Fruit fly (Drosophila melanogaster) whole organism, prepupa: ENCODE measurements around the gene CG31156.

ENCODE experiments used
- CG10631 ChIP-seq: fragments of 200-800 bp; sonication (Bioruptor generic); optimal IDR thresholded peaks from 2 replicates; lab custom pipeline; 2016; ENCODE audit warnings: missing biosample characterization, missing genetic modification characterization
- CG10669 ChIP-seq: fragments of 200-800 bp; sonication (Bioruptor generic); optimal IDR thresholded peaks from 3 replicates; lab custom pipeline; 2018; ENCODE audit warnings: missing biosample characterization, mild to moderate bottlenecking, missing genetic modification characterization, moderate library complexity
- CG11294 ChIP-seq: fragments of 200-800 bp; sonication (Bioruptor generic); IDR thresholded peaks from 2 replicates; pipeline ENCODE4 v1.3.6; 2022; ENCODE audit warnings: missing biosample characterization, missing genetic modification characterization
- CG11902 ChIP-seq: fragments of 200-800 bp; sonication (Bioruptor generic); optimal IDR thresholded peaks from 3 replicates; lab custom pipeline; 2016; ENCODE audit warnings: missing biosample characterization, missing genetic modification characterization
- CG15336 ChIP-seq: fragments of 200-800 bp; sonication (Bioruptor generic); IDR thresholded peaks from 2 replicates; pipeline ENCODE4 v1.3.6; 2022; ENCODE audit warnings: missing biosample characterization, missing genetic modification characterization
- CG1621 ChIP-seq: fragments of 200-800 bp; sonication (Bioruptor generic); optimal IDR thresholded peaks from 3 replicates; lab custom pipeline; 2018; ENCODE audit warnings: missing biosample characterization, mild to moderate bottlenecking, missing genetic modification characterization
- CG3032 ChIP-seq: fragments of 200-800 bp; optimal IDR thresholded peaks from 2 replicates; lab custom pipeline; 2019; ENCODE audit warnings: missing biosample characterization, mild to moderate bottlenecking, missing genetic modification characterization, moderate library complexity
- CG31627 ChIP-seq: fragments of 200-800 bp; sonication (Bioruptor generic); optimal IDR thresholded peaks from 3 replicates; lab custom pipeline; 2016; ENCODE audit warnings: missing biosample characterization, missing genetic modification characterization
- CG34406 ChIP-seq: fragments of 200-800 bp; sonication (Bioruptor generic); optimal IDR thresholded peaks from 3 replicates; lab custom pipeline; 2016; ENCODE audit warnings: missing biosample characterization, missing genetic modification characterization
- CG3919 ChIP-seq: fragments of 200-800 bp; sonication (Bioruptor generic); optimal IDR thresholded peaks from 3 replicates; lab custom pipeline; 2016; ENCODE audit warnings: missing biosample characterization, missing genetic modification characterization
- CG6163 ChIP-seq: fragments of 200-800 bp; sonication (Bioruptor generic); IDR thresholded peaks from 3 replicates; pipeline ENCODE4 v1.3.6; 2022; ENCODE audit warnings: missing biosample characterization, missing genetic modification characterization
- CG6276 ChIP-seq: fragments of 200-800 bp; sonication (Bioruptor generic); optimal IDR thresholded peaks from 2 replicates; lab custom pipeline; 2017; ENCODE audit warnings: missing biosample characterization, mild to moderate bottlenecking, missing genetic modification characterization
- CG6808 ChIP-seq: fragments of 200-800 bp; sonication (Bioruptor generic); optimal IDR thresholded peaks from 3 replicates; lab custom pipeline; 2017; ENCODE audit warnings: missing biosample characterization, missing genetic modification characterization, mild to moderate bottlenecking, moderate library complexity, missing genetic modification reagents
- CG6854 ChIP-seq: fragments of 200-800 bp; sonication (Bioruptor generic); optimal IDR thresholded peaks from 2 replicates; lab custom pipeline; 2017; ENCODE audit warnings: missing biosample characterization, mild to moderate bottlenecking, missing genetic modification characterization
- CG8119 ChIP-seq: fragments of 200-800 bp; sonication (Bioruptor generic); IDR thresholded peaks from 3 replicates; pipeline ENCODE4 v1.3.6; 2022; ENCODE audit warnings: missing biosample characterization, missing genetic modification characterization
- CG8319 ChIP-seq: fragments of 200-800 bp; sonication (Bioruptor generic); optimal IDR thresholded peaks from 3 replicates; lab custom pipeline; 2016; ENCODE audit warnings: missing biosample characterization, missing genetic modification characterization
- CG8632 ChIP-seq: fragments of 200-800 bp; sonication (Bioruptor generic); optimal IDR thresholded peaks from 3 replicates; lab custom pipeline; 2016; ENCODE audit warnings: missing biosample characterization, missing genetic modification characterization
- CG9139 ChIP-seq: fragments of 200-800 bp; sonication (Bioruptor generic); optimal IDR thresholded peaks from 3 replicates; lab custom pipeline; 2017; ENCODE audit warnings: missing biosample characterization, mild to moderate bottlenecking, missing genetic modification characterization
- Eip75B ChIP-seq: fragments of 200-800 bp; sonication (Bioruptor generic); optimal IDR thresholded peaks from 3 replicates; lab custom pipeline; 2016; ENCODE audit warnings: missing biosample characterization, missing genetic modification characterization
- Eip78C ChIP-seq: fragments of 200-800 bp; sonication (Bioruptor generic); peaks from one replicate; lab custom pipeline; 2016; ENCODE audit warnings: missing biosample characterization, missing genetic modification characterization
- Eip93F ChIP-seq: fragments of 200-800 bp; sonication (Bioruptor generic); optimal IDR thresholded peaks from 2 replicates; lab custom pipeline; 2016; ENCODE audit warnings: missing biosample characterization, mild to moderate bottlenecking, missing genetic modification characterization
- Ets21C ChIP-seq: fragments of 200-800 bp; sonication (Bioruptor generic); optimal IDR thresholded peaks from 3 replicates; lab custom pipeline; 2016; ENCODE audit warnings: missing biosample characterization, missing genetic modification characterization
- Ets96B ChIP-seq: fragments of 200-800 bp; optimal IDR thresholded peaks from 2 replicates; lab custom pipeline; 2019; ENCODE audit warnings: missing biosample characterization, mild to moderate bottlenecking, missing genetic modification characterization, moderate library complexity
- Hr39 ChIP-seq: fragments of 200-800 bp; sonication (Bioruptor generic); optimal IDR thresholded peaks from 2 replicates; lab custom pipeline; 2016; ENCODE audit warnings: missing biosample characterization, missing genetic modification characterization
- Hr4 ChIP-seq: fragments of 200-800 bp; sonication (Bioruptor generic); optimal IDR thresholded peaks from 3 replicates; lab custom pipeline; 2016; ENCODE audit warnings: missing biosample characterization, missing genetic modification characterization
- Lpt ChIP-seq: fragments of 200-800 bp; sonication (Bioruptor generic); optimal IDR thresholded peaks from 3 replicates; lab custom pipeline; 2016; ENCODE audit warnings: missing biosample characterization, missing genetic modification characterization
- Sox14 ChIP-seq: fragments of 200-800 bp; sonication (Bioruptor generic); optimal IDR thresholded peaks from 3 replicates; lab custom pipeline; 2016; ENCODE audit warnings: missing biosample characterization, missing genetic modification characterization
- Sox15 ChIP-seq: fragments of 200-800 bp; sonication (Bioruptor generic); optimal IDR thresholded peaks from 3 replicates; lab custom pipeline; 2016; ENCODE audit warnings: missing biosample characterization, missing genetic modification characterization
- cyc ChIP-seq: fragments of 200-800 bp; sonication (Bioruptor generic); optimal IDR thresholded peaks from 3 replicates; lab custom pipeline; 2016; ENCODE audit warnings: missing biosample characterization, missing genetic modification characterization
- dsx ChIP-seq: fragments of 200-800 bp; optimal IDR thresholded peaks from 3 replicates; lab custom pipeline; 2019; ENCODE audit warnings: missing biosample characterization, mild to moderate bottlenecking, missing genetic modification characterization, moderate library complexity; ENCODE audit not compliant: poor library complexity, severe bottlenecking
- eg ChIP-seq: fragments of 200-800 bp; sonication (Bioruptor generic); IDR thresholded peaks from 3 replicates; pipeline ENCODE4 v1.3.6; 2022; ENCODE audit warnings: missing biosample characterization, missing genetic modification characterization
- esn ChIP-seq: fragments of 200-800 bp; sonication (Bioruptor generic); optimal IDR thresholded peaks from 2 replicates; lab custom pipeline; 2016; ENCODE audit warnings: missing biosample characterization, mild to moderate bottlenecking, missing genetic modification characterization, moderate library complexity
- fd59A ChIP-seq: fragments of 200-800 bp; sonication (Bioruptor generic); optimal IDR thresholded peaks from 2 replicates; lab custom pipeline; 2017; ENCODE audit warnings: missing biosample characterization, mild to moderate bottlenecking, missing genetic modification characterization, missing genetic modification reagents
- fkh ChIP-seq: fragments of 200-800 bp; sonication (Bioruptor generic); optimal IDR thresholded peaks from 3 replicates; lab custom pipeline; 2017; ENCODE audit warnings: missing biosample characterization, mild to moderate bottlenecking, missing genetic modification characterization, moderate library complexity
- lz ChIP-seq: fragments of 200-800 bp; sonication (Bioruptor generic); optimal IDR thresholded peaks from 3 replicates; lab custom pipeline; 2016; ENCODE audit warnings: missing biosample characterization, missing genetic modification characterization
- net ChIP-seq: fragments of 200-800 bp; sonication (Bioruptor generic); optimal IDR thresholded peaks from 3 replicates; lab custom pipeline; 2016; ENCODE audit warnings: missing biosample characterization, missing genetic modification characterization
- salr ChIP-seq, 2 experiments: fragments of 200-800 bp; sonication (Bioruptor generic); optimal IDR thresholded peaks; 3 replicates each; lab custom pipeline; 2016 to 2018; ENCODE audit warnings: missing biosample characterization in 2 of 2, missing genetic modification characterization in 2 of 2, mild to moderate bottlenecking in 1 of 2
- spab ChIP-seq: fragments of 200-800 bp; sonication (Bioruptor generic); optimal IDR thresholded peaks from 2 replicates; lab custom pipeline; 2017; ENCODE audit warnings: missing biosample characterization, mild to moderate bottlenecking, missing genetic modification characterization, missing genetic modification reagents
- ss ChIP-seq, 2 experiments: fragments of 200-800 bp; sonication (Bioruptor generic); optimal IDR thresholded peaks; 2 replicates in 1 of 2; 3 replicates in 1 of 2; lab custom pipeline; 2017 to 2018; ENCODE audit warnings: mild to moderate bottlenecking in 2 of 2, missing biosample characterization in 2 of 2, missing genetic modification characterization in 2 of 2, moderate library complexity in 1 of 2
- svp ChIP-seq: fragments of 200-800 bp; sonication (Bioruptor generic); peaks from one replicate; lab custom pipeline; 2016; ENCODE audit warnings: missing biosample characterization, missing genetic modification characterization
- topi ChIP-seq: fragments of 200-800 bp; sonication (Bioruptor generic); optimal IDR thresholded peaks from 3 replicates; lab custom pipeline; 2016; ENCODE audit warnings: missing biosample characterization, missing genetic modification characterization
- vri ChIP-seq: fragments of 200-800 bp; sonication (Bioruptor generic); optimal IDR thresholded peaks from 3 replicates; lab custom pipeline; 2016; ENCODE audit warnings: missing biosample characterization, mild to moderate bottlenecking, missing genetic modification characterization

Gene CG31156

dm6 chr3R:22590668-22591275 is 22.7 kb downstream of the CG31156 start (continued):
- TF ChIP-seq Hr39 (GFP tag; lab: Kevin White, UChicago) (peak; percentile 48), topi (GFP tag; lab: Kevin White, UChicago) (peak; percentile 16), Ets21C (peak; percentile 10), CG6163 (peak; percentile 39; the same call in 2 of the 3 replicates), Sox15 (no peak), CG34406 (GFP tag; lab: Kevin White, UChicago) (peak; percentile 13), CG8632 (peak; percentile 45), CG6276 (GFP tag; lab: Kevin White, UChicago) (peak; percentile 77), Sox14 (GFP tag; lab: Kevin White, UChicago) (peak; percentile 70)

- TF ChIP-seq svp (no peak), CG6163 (peak; percentile 76), fkh (GFP tag; lab: Kevin White, UChicago) (peak; percentile 84), fd59A (GFP tag; lab: Kevin White, UChicago) (no peak), CG6276 (GFP tag; lab: Kevin White, UChicago) (peak; percentile 47), eg (GFP tag; lab: Robert Waterston, UW) (0 out of 3 replicates have a peak, but pooled peaks have one; percentile 12), salr (GFP tag; optimal IDR thresholded peaks at IDR 0.05; lab: Kevin White, UChicago) (peak in 1 of 2 experiments; percentile 10), CG3919 (GFP tag; lab: Kevin White, UChicago) (peak; percentile 39), CG15336 (GFP tag; lab: Robert Waterston, UW) (peak; percentile 44; the same call in 1 of the 2 replicates), Eip78C (GFP tag; lab: Kevin White, UChicago) (peak; percentile 43), Sox15 (no peak), CG9139 (GFP tag; lab: Kevin White, UChicago) (peak; percentile 53), ss (GFP tag; optimal IDR thresholded peaks at IDR 0.05; lab: Kevin White, UChicago) (peak; percentile 65 to 71), CG1621 (tag; lab: Kevin White, UChicago) (peak; percentile 23), cyc (GFP tag; lab: Kevin White, UChicago) (no peak), CG11294 (no peak), CG8319 (GFP tag; lab: Kevin White, UChicago) (no peak), Lpt (GFP tag; lab: Kevin White, UChicago) (no peak), Eip93F (GFP tag; lab: Kevin White, UChicago) (no peak), spab (GFP tag; lab: Kevin White, UChicago) (peak; percentile 35), Hr4 (GFP tag; lab: Kevin White, UChicago) (no peak), CG3032 (tag; lab: Kevin White, UChicago) (peak; percentile 33), CG10631 (GFP tag; lab: Kevin White, UChicago) (peak; percentile 17), CG6808 (GFP tag; lab: Kevin White, UChicago) (peak; percentile 67), vri (GFP tag; lab: Kevin White, UChicago) (peak; percentile 14), CG8119 (GFP tag; lab: Robert Waterston, UW) (peak; percentile 28; the same call in 1 of the 3 replicates), CG10669 (GFP tag; lab: Kevin White, UChicago) (peak; percentile 42), net (GFP tag; lab: Kevin White, UChicago) (peak; percentile 37)
Measured at dm6 chr3R:22589311-22589710, 24.1 kb downstream of the CG31156 start.

dm6 chr3R:22588756-22589155 is 24.7 kb downstream of the CG31156 start:
- TF ChIP-seq Hr39 (GFP tag; lab: Kevin White, UChicago) (peak; percentile 14), Eip78C (GFP tag; lab: Kevin White, UChicago) (peak; percentile 21), CG10669 (GFP tag; lab: Kevin White, UChicago) (no peak)

- TF ChIP-seq Eip78C (GFP tag; lab: Kevin White, UChicago) (peak; percentile 78), CG6854 (peak; percentile 57), CG9139 (GFP tag; lab: Kevin White, UChicago) (no peak), CG6276 (GFP tag; lab: Kevin White, UChicago) (no peak), Ets96B (tag; lab: Kevin White, UChicago) (peak; percentile 7), ss (GFP tag; optimal IDR thresholded peaks at IDR 0.05; lab: Kevin White, UChicago) (peak in 1 of 2 experiments; percentile 46), CG8632 (no peak), CG8319 (GFP tag; lab: Kevin White, UChicago) (no peak), Eip75B (GFP tag; lab: Kevin White, UChicago) (peak; percentile 32), esn (GFP tag; lab: Kevin White, UChicago) (peak; percentile 53), dsx (GFP tag; lab: Kevin White, UChicago) (peak; percentile 50), Sox14 (GFP tag; lab: Kevin White, UChicago) (peak; percentile 53), CG31627 (GFP tag; lab: Kevin White, UChicago) (peak; percentile 50), CG6163 (no peak), CG11902 (GFP tag; lab: Kevin White, UChicago) (peak; percentile 21), CG3919 (GFP tag; lab: Kevin White, UChicago) (peak; percentile 35), Hr39 (GFP tag; lab: Kevin White, UChicago) (peak; percentile 6), lz (peak; percentile 36), net (GFP tag; lab: Kevin White, UChicago) (no peak), Hr4 (GFP tag; lab: Kevin White, UChicago) (peak; percentile 53)
Measured at dm6 chr3R:22587419-22587963, 26.0 kb downstream of the CG31156 start, which contains the start of gene Efa6. Gene Efa6 (plus strand): TSS chr3R:22587755.
